Fruit fly (Drosophila melanogaster) whole organism, wandering third instar larva: Measurements from ENCODE around the gene CG31161.

Source experiments
- CG9705 ChIP-seq: fragments of 200-800 bp; sonication (Bioruptor generic); optimal IDR thresholded peaks from 2 replicates; lab custom pipeline; 2018; ENCODE audit warnings: missing biosample characterization, mild to moderate bottlenecking, missing genetic modification characterization
- Dfd ChIP-seq: fragments of >200 bp; optimal IDR thresholded peaks from 2 replicates; lab custom pipeline; 2017; ENCODE audit warnings: missing biosample characterization, missing genetic modification characterization
- Dif ChIP-seq: fragments of 200-275, 200-300 bp; sonication (Bioruptor generic); optimal IDR thresholded peaks from 2 replicates; lab custom pipeline; 2018; ENCODE audit warnings: missing biosample characterization, missing genetic modification characterization; ENCODE audit not compliant: partially characterized antibody
- HLH106 ChIP-seq: fragments of 200-800 bp; optimal IDR thresholded peaks from 3 replicates; lab custom pipeline; 2019; ENCODE audit warnings: missing biosample characterization, mild to moderate bottlenecking, missing genetic modification characterization, moderate library complexity
- Hnf4 ChIP-seq: fragments of 200-800 bp; sonication (Bioruptor generic); optimal IDR thresholded peaks from 2 replicates; lab custom pipeline; 2016; ENCODE audit warnings: missing biosample characterization, mild to moderate bottlenecking, missing genetic modification characterization
- Hr78 ChIP-seq: fragments of >200 bp; optimal IDR thresholded peaks from 2 replicates; lab custom pipeline; 2017; ENCODE audit warnings: missing biosample characterization, missing genetic modification characterization
- Hr83 ChIP-seq: fragments of 200-300 bp; sonication (Bioruptor generic); optimal IDR thresholded peaks from 2 replicates; lab custom pipeline; 2016; ENCODE audit warnings: missing biosample characterization, mild to moderate bottlenecking, missing genetic modification characterization, moderate library complexity; ENCODE audit not compliant: poor library complexity, severe bottlenecking
- Jra ChIP-seq: sonication (Bioruptor generic); optimal IDR thresholded peaks from 2 replicates; lab custom pipeline; 2016; ENCODE audit warnings: missing biosample characterization, missing genetic modification characterization
- Mio ChIP-seq: sonication (Bioruptor generic); optimal IDR thresholded peaks from 2 replicates; lab custom pipeline; 2016; ENCODE audit warnings: missing biosample characterization, missing genetic modification characterization
- Myc ChIP-seq: fragments of >200 bp; optimal IDR thresholded peaks from 2 replicates; lab custom pipeline; 2017
- OdsH ChIP-seq: fragments of 200-800 bp; sonication (Bioruptor generic); optimal IDR thresholded peaks from 2 replicates; lab custom pipeline; 2016; ENCODE audit warnings: missing biosample characterization, mild to moderate bottlenecking, missing genetic modification characterization
- Rel ChIP-seq, 2 experiments: fragments of 200-800 bp; sonication (Bioruptor generic) in 1 of 2; optimal IDR thresholded peaks; 2 replicates in 1 of 2; 3 replicates in 1 of 2; lab custom pipeline; 2016 to 2019; ENCODE audit warnings: mild to moderate bottlenecking in 2 of 2, missing biosample characterization in 2 of 2, missing genetic modification characterization in 2 of 2, moderate library complexity in 1 of 2
- Sp1 ChIP-seq: fragments of 200-800 bp; sonication (Bioruptor generic); optimal IDR thresholded peaks from 3 replicates; lab custom pipeline; 2019; ENCODE audit warnings: missing biosample characterization, mild to moderate bottlenecking, missing genetic modification characterization, moderate library complexity
- Vsx2 ChIP-seq: fragments of 200-300, 225-300 bp; sonication (Bioruptor generic); optimal IDR thresholded peaks from 2 replicates; lab custom pipeline; 2018; ENCODE audit warnings: missing biosample characterization, missing genetic modification characterization; ENCODE audit not compliant: partially characterized antibody
- br ChIP-seq: fragments of 200-800 bp; sonication (Bioruptor generic); optimal IDR thresholded peaks from 2 replicates; lab custom pipeline; 2016; ENCODE audit warnings: missing biosample characterization, missing genetic modification characterization
- brk ChIP-seq: fragments of 200-800 bp; sonication (Bioruptor generic); optimal IDR thresholded peaks from 2 replicates; lab custom pipeline; 2016; ENCODE audit warnings: missing biosample characterization, mild to moderate bottlenecking, missing genetic modification characterization
- dl ChIP-seq, 2 experiments: fragments of 175-275, 200-275 bp in 1 of 2; fragments of 200-275 bp in 1 of 2; sonication (Bioruptor generic); optimal IDR thresholded peaks; lab custom pipeline; 2018; ENCODE audit warnings: mild to moderate bottlenecking in 2 of 2, missing biosample characterization in 2 of 2, missing genetic modification characterization in 2 of 2, moderate library complexity in 2 of 2; ENCODE audit not compliant: partially characterized antibody in 2 of 2, insufficient read depth in 1 of 2
- dmrt93B ChIP-seq: fragments of 200-800 bp; sonication (Bioruptor generic); optimal IDR thresholded peaks from 2 replicates; lab custom pipeline; 2018; ENCODE audit warnings: missing biosample characterization, mild to moderate bottlenecking, missing genetic modification characterization
- dsf ChIP-seq: sonication (Bioruptor generic); optimal IDR thresholded peaks from 2 replicates; lab custom pipeline; 2016; ENCODE audit warnings: missing biosample characterization, missing genetic modification characterization, borderline replicate concordance
- ey ChIP-seq: fragments of 200-800 bp; sonication (Bioruptor generic); optimal IDR thresholded peaks from 2 replicates; lab custom pipeline; 2016; ENCODE audit warnings: missing biosample characterization, missing genetic modification characterization
- foxo ChIP-seq, 2 experiments: fragments of 200-800 bp; sonication (Bioruptor generic); optimal IDR thresholded peaks; 2 replicates in 1 of 2; 3 replicates in 1 of 2; lab custom pipeline; 2016 to 2017; ENCODE audit warnings: missing biosample characterization in 2 of 2, missing genetic modification characterization in 2 of 2
- fru ChIP-seq: fragments of 200-800 bp; sonication (Bioruptor generic); optimal IDR thresholded peaks from 3 replicates; lab custom pipeline; 2016; ENCODE audit warnings: missing biosample characterization, mild to moderate bottlenecking, missing genetic modification characterization
- h ChIP-seq: fragments of 200-800 bp; sonication (Bioruptor generic); optimal IDR thresholded peaks from 3 replicates; lab custom pipeline; 2016; ENCODE audit warnings: missing biosample characterization, mild to moderate bottlenecking, missing genetic modification characterization
- jim ChIP-seq: fragments of 175-275, 200-325 bp; sonication (Bioruptor generic); optimal IDR thresholded peaks from 2 replicates; lab custom pipeline; 2016; ENCODE audit warnings: missing biosample characterization, mild to moderate bottlenecking, missing genetic modification characterization
- lola ChIP-seq: fragments of >200 bp; optimal IDR thresholded peaks from 2 replicates; lab custom pipeline; 2017; ENCODE audit warnings: missing biosample characterization, missing genetic modification characterization
- psq ChIP-seq: fragments of 200-800 bp; sonication (Bioruptor generic); optimal IDR thresholded peaks from 3 replicates; lab custom pipeline; 2017; ENCODE audit warnings: missing biosample characterization, mild to moderate bottlenecking, missing genetic modification characterization, moderate library complexity
- rgr ChIP-seq: fragments of 200-800 bp; sonication (Bioruptor generic); optimal IDR thresholded peaks from 3 replicates; lab custom pipeline; 2016; ENCODE audit warnings: missing biosample characterization, mild to moderate bottlenecking, missing genetic modification characterization
- usp ChIP-seq: fragments of >200 bp; optimal IDR thresholded peaks from 2 replicates; lab custom pipeline; 2017; ENCODE audit warnings: missing biosample characterization, missing genetic modification characterization
- woc ChIP-seq: sonication (Bioruptor generic); optimal IDR thresholded peaks from 2 replicates; lab custom pipeline; 2016; ENCODE audit warnings: missing biosample characterization, mild to moderate bottlenecking, missing genetic modification characterization

CG31161 gene

DNA sequence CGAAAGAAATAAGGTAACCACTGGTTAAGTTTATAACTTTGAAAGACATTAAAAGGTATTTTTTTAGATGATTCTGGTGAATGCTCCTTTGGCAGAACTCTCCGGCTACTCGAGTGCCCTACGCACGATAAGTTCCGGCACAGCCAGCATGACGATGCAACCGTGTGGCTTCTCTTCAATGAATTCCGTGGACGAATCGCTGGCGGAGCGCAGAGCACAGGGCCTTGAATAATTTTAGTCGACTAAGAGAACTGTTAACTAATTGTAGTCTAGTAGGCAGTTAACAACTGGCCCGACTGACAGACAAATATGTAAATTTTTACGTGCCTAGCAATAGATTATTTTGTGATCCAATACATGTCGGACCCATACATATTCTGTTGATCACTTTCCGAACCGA, at the start of gene CG31161:
Gene CG31161 (plus strand): TSS at position 301 of the 400 bp plus-strand sequence.
- no peak for TF ChIP-seq usp (GFP tag; lab: Kevin White, UChicago)
- TF ChIP-seq CG9705 (GFP tag; lab: Kevin White, UChicago), result no peak
- TF ChIP-seq Mio (GFP tag; lab: Kevin White, UChicago), result no peak

DNA sequence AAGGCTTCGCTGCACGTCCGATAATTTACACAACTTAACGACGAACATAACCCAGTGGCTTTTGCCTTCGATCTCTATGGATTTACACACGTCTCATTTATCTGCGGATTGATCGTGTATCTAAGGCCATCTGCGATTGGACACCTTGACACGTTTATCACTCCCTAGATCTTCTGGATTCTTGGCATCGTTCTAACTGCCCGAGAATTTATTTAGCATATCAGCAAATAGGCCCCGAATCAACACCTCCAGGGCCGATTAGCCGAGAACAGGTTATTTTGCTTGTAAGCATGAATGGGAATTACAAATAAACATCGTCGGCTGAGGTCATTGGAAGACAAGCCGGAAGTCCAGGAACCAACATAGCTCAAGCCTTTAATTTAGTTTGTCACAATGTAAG, 47.8 kb upstream of the CG31161 start:
- TF ChIP-seq lola (no peak), Hr83 (GFP tag; lab: Kevin White, UChicago) (no peak), rgr (GFP tag; lab: Kevin White, UChicago) (no peak), Dfd (GFP tag; lab: Kevin White, UChicago) (no peak), Dif (GFP tag; lab: Kevin White, UChicago) (no peak), dmrt93B (GFP tag; lab: Kevin White, UChicago) (no peak), Vsx2 (GFP tag; lab: Kevin White, UChicago) (no peak), Hr78 (GFP tag; lab: Kevin White, UChicago) (no peak), jim (no peak), foxo (GFP tag; optimal IDR thresholded peaks at IDR 0.05; lab: Kevin White, UChicago) (no peak), woc (GFP tag; lab: Kevin White, UChicago) (no peak)

DNA sequence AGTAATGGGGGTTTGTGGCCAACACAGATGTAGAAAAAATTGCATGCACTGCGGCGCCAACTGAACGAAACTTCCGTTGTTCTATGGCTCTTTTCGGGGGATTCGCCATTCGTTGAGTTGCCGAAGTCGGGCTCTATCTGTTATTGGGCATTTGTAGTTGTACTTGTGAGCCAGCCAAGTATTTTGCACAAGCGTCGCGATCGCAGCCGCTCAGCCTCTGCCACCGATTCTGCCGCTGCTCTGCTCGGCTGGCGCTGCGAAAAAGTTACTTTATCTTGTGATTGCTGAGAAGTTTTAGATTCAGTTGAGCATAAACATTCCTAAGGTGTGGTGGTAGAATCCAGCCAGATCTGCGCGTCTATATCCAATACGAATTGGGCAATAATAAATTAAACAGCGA, 46.4 kb upstream of the CG31161 start, which contains the start of gene CG33110:
Gene CG33110 (plus strand): TSS at position 301 of the 400 bp plus-strand sequence.
- TF ChIP-seq Rel (GFP tag; optimal IDR thresholded peaks at IDR 0.05; lab: Kevin White, UChicago) (no peak), Rel (tag; optimal IDR thresholded peaks at IDR 0.05; lab: Kevin White, UChicago) (no peak), ey (GFP tag; lab: Kevin White, UChicago) (no peak), brk (GFP tag; lab: Kevin White, UChicago) (no peak), woc (GFP tag; lab: Kevin White, UChicago) (no peak), HLH106 (tag; lab: Kevin White, UChicago) (no peak), foxo (GFP tag; optimal IDR thresholded peaks at IDR 0.05; lab: Kevin White, UChicago) (no peak), Dif (GFP tag; lab: Kevin White, UChicago) (no peak), br (GFP tag; lab: Kevin White, UChicago) (no peak), dl (GFP tag; optimal IDR thresholded peaks at IDR 0.05; lab: Kevin White, UChicago; ENCODE audit: insufficient read depth in 1 of 2, partially characterized antibody in 2 of 2) (no peak), usp (GFP tag; lab: Kevin White, UChicago) (no peak), h (no peak), rgr (GFP tag; lab: Kevin White, UChicago) (no peak), OdsH (no peak), Hr83 (GFP tag; lab: Kevin White, UChicago) (no peak), Hnf4 (GFP tag; lab: Kevin White, UChicago) (no peak), dsf (GFP tag; lab: Kevin White, UChicago) (no peak), Jra (GFP tag; lab: Kevin White, UChicago) (no peak)
- TF ChIP-seq, all 38 proteins: peak for 0

DNA sequence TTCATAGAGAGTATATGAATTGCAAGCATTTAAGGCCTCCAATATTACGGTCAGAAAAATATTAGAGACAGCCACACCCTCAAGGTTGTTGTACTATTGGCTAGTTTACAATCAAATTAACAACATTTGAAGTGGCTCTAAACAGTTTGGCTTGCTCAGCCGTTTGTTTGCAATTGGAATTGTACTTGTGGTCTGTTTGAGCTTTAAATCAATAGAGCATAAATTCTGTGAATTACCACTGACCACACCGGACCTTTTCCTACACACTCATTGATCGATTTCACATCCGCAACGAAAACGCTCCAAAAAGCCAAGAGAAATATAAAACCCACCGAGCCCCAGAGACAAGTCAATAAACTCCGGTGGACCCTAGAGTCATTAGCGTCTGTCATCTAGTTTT, 42.7 kb upstream of the CG31161 start:
- TF ChIP-seq HLH106 (tag; lab: Kevin White, UChicago) (no peak), ey (GFP tag; lab: Kevin White, UChicago) (no peak), jim (no peak), foxo (GFP tag; optimal IDR thresholded peaks at IDR 0.05; lab: Kevin White, UChicago) (no peak), Dfd (GFP tag; lab: Kevin White, UChicago) (no peak), Hnf4 (GFP tag; lab: Kevin White, UChicago) (no peak), brk (GFP tag; lab: Kevin White, UChicago) (no peak), dmrt93B (GFP tag; lab: Kevin White, UChicago) (no peak), h (no peak), dl (GFP tag; optimal IDR thresholded peaks at IDR 0.05; lab: Kevin White, UChicago; ENCODE audit: insufficient read depth in 1 of 2, partially characterized antibody in 2 of 2) (no peak), psq (GFP tag; lab: Kevin White, UChicago) (no peak), fru (GFP tag; lab: Kevin White, UChicago) (no peak), Hr78 (GFP tag; lab: Kevin White, UChicago) (no peak), Myc (lab: Kevin White, UChicago) (no peak)

dm6 chr3R:22576096-22576697, 40.1 kb upstream of the CG31161 start:
- TF ChIP-seq Sp1 (GFP tag; lab: Kevin White, UChicago) (no peak), psq (GFP tag; lab: Kevin White, UChicago) (no peak), Myc (lab: Kevin White, UChicago) (no peak), Dfd (GFP tag; lab: Kevin White, UChicago) (no peak), CG9705 (GFP tag; lab: Kevin White, UChicago) (no peak), jim (no peak), Dif (GFP tag; lab: Kevin White, UChicago) (no peak), usp (GFP tag; lab: Kevin White, UChicago) (no peak), Hnf4 (GFP tag; lab: Kevin White, UChicago) (no peak), woc (GFP tag; lab: Kevin White, UChicago) (no peak), dsf (GFP tag; lab: Kevin White, UChicago) (no peak)
